Worm (Caenorhabditis elegans): ENCODE data around the gene R10H10.4.

R10H10.4 gene

DNA sequence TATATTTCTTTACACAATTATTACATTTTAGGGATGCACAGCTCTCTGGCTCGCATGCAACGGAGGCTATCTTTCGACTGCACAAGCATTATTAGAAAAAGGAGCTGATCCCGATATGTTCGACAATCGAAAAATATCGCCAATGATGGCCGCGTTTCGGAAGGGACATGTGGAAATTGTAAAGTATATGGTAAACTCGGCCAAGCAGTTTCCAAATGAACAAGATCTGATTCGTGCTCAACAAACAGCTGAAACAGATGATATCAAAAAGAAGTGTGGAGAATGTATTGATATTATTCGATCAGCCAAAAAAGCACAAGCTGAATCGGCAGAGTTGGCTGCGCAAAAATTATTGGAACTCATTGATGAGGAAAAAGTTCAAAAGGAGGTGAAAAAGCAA lies 11.9 kb downstream of the R10H10.4 start:
- TF ChIP-seq somi-1 (GFP tag; optimal IDR thresholded peaks at IDR 0.05) (no peak), attf-3 (GFP tag; conservative IDR thresholded peaks at IDR 0.05) (no peak)

DNA sequence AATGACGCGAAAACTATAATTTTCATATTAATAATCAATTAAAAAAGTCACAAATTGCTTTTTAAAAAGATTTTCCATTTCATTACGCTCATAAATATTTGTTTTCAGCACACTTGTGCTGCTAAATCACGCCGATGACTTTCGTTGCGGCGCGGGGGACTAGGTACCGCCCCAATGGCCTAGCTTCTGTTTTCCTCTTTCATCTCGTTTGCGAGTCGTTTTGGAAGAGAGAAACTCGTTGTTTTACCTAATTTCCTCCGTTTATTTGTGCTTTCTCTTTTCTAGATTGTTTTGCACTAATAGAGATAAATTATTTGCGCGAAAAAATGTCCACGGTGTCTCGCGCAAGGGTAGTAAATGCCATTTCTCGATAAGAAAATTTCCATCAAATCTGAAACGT lies 13.7 kb downstream of the R10H10.4 start:
- peak; percentile 59 for TF ChIP-seq ztf-18 (tag; optimal IDR thresholded peaks at IDR 0.05)
- 0 out of 2 replicates have a peak, but pooled peaks have one; percentile 0 for TF ChIP-seq Y67H2A.10 (GFP tag; conservative IDR thresholded peaks at IDR 0.05)
- TF ChIP-seq lin-35 (GFP tag; optimal IDR thresholded peaks at IDR 0.05), result no peak
- TF ChIP-seq snpc-4 (GFP tag; optimal IDR thresholded peaks at IDR 0.05), result peak; percentile 5
- no peak for TF ChIP-seq snpc-4 (tag; optimal IDR thresholded peaks at IDR 0.05)
- no peak for TF ChIP-seq cebp-1 (GFP tag; IDR thresholded peaks at IDR 0.05)
- peak; percentile 3 for TF ChIP-seq cebp-1 (tag; optimal IDR thresholded peaks at IDR 0.05)

DNA sequence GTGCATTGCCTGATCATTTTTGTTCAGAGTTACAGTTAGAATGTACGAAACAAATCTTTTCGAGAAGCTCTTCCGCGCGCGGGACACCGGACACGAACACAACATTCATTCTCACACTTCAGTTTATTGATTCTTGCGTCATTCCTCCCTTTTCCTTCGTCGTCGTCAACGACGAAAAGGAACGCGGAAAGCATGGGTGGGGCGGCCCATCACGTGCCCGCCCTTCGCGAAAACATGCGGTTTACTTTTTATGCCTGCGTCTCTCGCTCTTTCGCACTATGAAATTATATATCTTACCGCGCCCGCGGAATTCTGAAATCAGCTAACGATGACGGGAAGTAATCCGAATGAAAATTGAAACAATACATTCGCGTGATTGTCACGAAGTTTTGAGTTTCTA lies 14.1 kb downstream of the R10H10.4 start:
- TF ChIP-seq ceh-58 (GFP tag; IDR thresholded peaks at IDR 0.05) (no peak), somi-1 (GFP tag; optimal IDR thresholded peaks at IDR 0.05) (peak; percentile 28), mxl-1 (tag; optimal IDR thresholded peaks at IDR 0.05) (no peak), hsf-1 (GFP tag; IDR thresholded peaks at IDR 0.05) (peak; percentile 66), repo-1 (tag; optimal IDR thresholded peaks at IDR 0.05) (no peak), Y67H2A.10 (GFP tag; conservative IDR thresholded peaks at IDR 0.05) (0 out of 2 replicates have a peak, but pooled peaks have one; percentile 7), madf-10 (tag; optimal IDR thresholded peaks at IDR 0.05) (no peak), dox-1 (GFP tag; IDR thresholded peaks at IDR 0.05) (peak; percentile 45), snpc-1.1 (tag; optimal IDR thresholded peaks at IDR 0.05; ENCODE audit: insufficient read depth) (no peak), attf-5 (GFP tag; optimal IDR thresholded peaks at IDR 0.05) (peak; percentile 70), B0336.3 (GFP tag; IDR thresholded peaks at IDR 0.05) (0 out of 2 replicates have a peak, but pooled peaks have one; percentile 44), F22D6.2 (tag; optimal IDR thresholded peaks at IDR 0.05) (no peak), cebp-1 (GFP tag; IDR thresholded peaks at IDR 0.05) (no peak), cebp-1 (tag; optimal IDR thresholded peaks at IDR 0.05) (peak; percentile 74), lin-40 (tag; optimal IDR thresholded peaks at IDR 0.05) (peak; percentile 48), rcor-1 (GFP tag; IDR thresholded peaks at IDR 0.05) (peak; percentile 33; the same call in 1 of the 2 replicates), zfh-2 (GFP tag; conservative IDR thresholded peaks at IDR 0.05) (peak; percentile 67; the same call in 1 of the 2 replicates), madf-8 (GFP tag; conservative IDR thresholded peaks at IDR 0.05) (peak; percentile 63), lin-54 (GFP tag; optimal IDR thresholded peaks at IDR 0.05) (peak; percentile 16), hmg-1.2 (GFP tag; IDR thresholded peaks at IDR 0.05) (peak; percentile 72), tlf-1 (GFP tag; optimal IDR thresholded peaks at IDR 0.05) (peak; percentile 45), F23B12.7 (tag; optimal IDR thresholded peaks at IDR 0.05; ENCODE audit: insufficient read depth) (peak; percentile 0), efl-1 (GFP tag; optimal IDR thresholded peaks at IDR 0.05) (peak; percentile 70), dpl-1 (GFP tag; optimal IDR thresholded peaks at IDR 0.05) (no peak), ztf-26 (tag; optimal IDR thresholded peaks at IDR 0.05) (peak; percentile 27), Y56A3A.18 (GFP tag; IDR thresholded peaks at IDR 0.05) (peak; percentile 82; the same call in 1 of the 2 replicates), madf-6 (GFP tag; IDR thresholded peaks at IDR 0.05) (peak; percentile 80), F33H1.4 (GFP tag; IDR thresholded peaks at IDR 0.05) (peak; percentile 15; the same call in 1 of the 2 replicates), nhr-80 (tag; optimal IDR thresholded peaks at IDR 0.05) (peak; percentile 1), chd-7 (tag; optimal IDR thresholded peaks at IDR 0.05) (peak; percentile 1), lir-1 (GFP tag; conservative IDR thresholded peaks at IDR 0.05) (peak; percentile 35; the same call in 1 of the 2 replicates), pbrm-1 (GFP tag; IDR thresholded peaks at IDR 0.05) (0 out of 2 replicates have a peak, but pooled peaks have one; percentile 32), xnd-1 (tag; optimal IDR thresholded peaks at IDR 0.05) (peak; percentile 67), snpc-4 (GFP tag; optimal IDR thresholded peaks at IDR 0.05) (no peak), snpc-4 (tag; optimal IDR thresholded peaks at IDR 0.05) (peak in 1 of 4 experiments; percentile 20)

All from whole organism, young adult.